Fruit fly (Drosophila melanogaster): ENCODE results near the gene SdhCL.
A peak's percentile ranks its signal among the peaks of the same experiment; 100 is the strongest.

SdhCL gene

dm6 chr3R:11115606-11116005 lies at the start of gene SdhCL:
TSS of gene SdhCL (minus strand) at chr3R:11115706.
- TF ChIP-seq CG17359 (tag; optimal IDR thresholded peaks at IDR 0.05): no peak
- no peak for TF ChIP-seq Myb (GFP tag; optimal IDR thresholded peaks at IDR 0.05)
- TF ChIP-seq CG4404 (GFP tag; IDR thresholded peaks at IDR 0.05): no peak
- no peak for TF ChIP-seq onecut (GFP tag; IDR thresholded peaks at IDR 0.05)

- TF ChIP-seq PHDP (tag; optimal IDR thresholded peaks at IDR 0.05) (no peak), CG14710 (tag; optimal IDR thresholded peaks at IDR 0.05) (no peak), NfI (GFP tag; optimal IDR thresholded peaks at IDR 0.05) (no peak), gro (GFP tag; optimal IDR thresholded peaks at IDR 0.05) (no peak), Usf (GFP tag; optimal IDR thresholded peaks at IDR 0.05) (no peak), Sry-δ (GFP tag; optimal IDR thresholded peaks at IDR 0.05) (no peak), Pdp1 (GFP tag; optimal IDR thresholded peaks at IDR 0.05) (no peak), CG2889 (GFP tag; IDR thresholded peaks at IDR 0.05) (no peak), CG11247 (GFP tag; IDR thresholded peaks at IDR 0.05) (no peak), HLH54F (GFP tag; optimal IDR thresholded peaks at IDR 0.05) (no peak), row (GFP tag; IDR thresholded peaks at IDR 0.05) (no peak), crol (GFP tag; IDR thresholded peaks at IDR 0.05) (no peak), run (tag; optimal IDR thresholded peaks at IDR 0.05) (no peak), CG9876 (GFP tag; optimal IDR thresholded peaks at IDR 0.05) (no peak)
Measured at dm6 chr3R:11160907-11161306, 45.4 kb upstream of the SdhCL start, which contains the start of gene CG4757. TSS of gene CG4757 (plus strand) at chr3R:11161207.

dm6 chr3R:11156858-11157257 lies 41.4 kb upstream of the SdhCL start, which contains the start of gene Ugt302C1:
TSS of gene Ugt302C1 (plus strand) at chr3R:11157098.
- TF ChIP-seq Awh (GFP tag; IDR thresholded peaks at IDR 0.05) (peak; percentile 34; the same call in 1 of the 2 replicates), ham (GFP tag; IDR thresholded peaks at IDR 0.05) (peak; percentile 33; the same call in 1 of the 2 replicates), Jarid2 (GFP tag; optimal IDR thresholded peaks at IDR 0.05) (peak; percentile 92), Pdp1 (GFP tag; optimal IDR thresholded peaks at IDR 0.05) (peak in 1 of 2 experiments; percentile 90), pb (GFP tag; optimal IDR thresholded peaks at IDR 0.05) (peak; percentile 4), cg (GFP tag; optimal IDR thresholded peaks at IDR 0.05) (no peak), kni (GFP tag; optimal IDR thresholded peaks at IDR 0.05) (peak; percentile 71), Sox102F (GFP tag; optimal IDR thresholded peaks at IDR 0.05) (no peak), z (GFP tag; IDR thresholded peaks at IDR 0.05) (peak; percentile 72; the same call in 2 of the 3 replicates), CG9876 (GFP tag; optimal IDR thresholded peaks at IDR 0.05) (no peak), CG13624 (GFP tag; optimal IDR thresholded peaks at IDR 0.05) (peak; percentile 19), CG11456 (GFP tag; IDR thresholded peaks at IDR 0.05) (0 out of 3 replicates have a peak, but pooled peaks have one; percentile 39), Meics (GFP tag; optimal IDR thresholded peaks at IDR 0.05) (peak; percentile 9), CG34224 (GFP tag; IDR thresholded peaks at IDR 0.05; ENCODE audit: partially characterized antibody) (peak; percentile 57; the same call in 2 of the 3 replicates), disco-r (GFP tag; optimal IDR thresholded peaks at IDR 0.05) (no peak), tin (GFP tag; optimal IDR thresholded peaks at IDR 0.05) (no peak), sob (GFP tag; IDR thresholded peaks at IDR 0.05) (peak; percentile 48; the same call in 1 of the 2 replicates), CG10431 (GFP tag; optimal IDR thresholded peaks at IDR 0.05) (no peak), Rfx (GFP tag; IDR thresholded peaks at IDR 0.05) (peak; percentile 61; the same call in 1 of the 2 replicates), HLH4C (GFP tag; IDR thresholded peaks at IDR 0.05; ENCODE audit: partially characterized antibody) (0 out of 3 replicates have a peak, but pooled peaks have one; percentile 46), CG15514 (GFP tag; optimal IDR thresholded peaks at IDR 0.05) (peak; percentile 7), caup (GFP tag; optimal IDR thresholded peaks at IDR 0.05; ENCODE audit: severe bottlenecking) (peak; percentile 35), insv (GFP tag; optimal IDR thresholded peaks at IDR 0.05) (peak in 1 of 2 experiments; percentile 13), CG34376 (GFP tag; optimal IDR thresholded peaks at IDR 0.05) (peak; percentile 73), CG9797 (GFP tag; optimal IDR thresholded peaks at IDR 0.05) (no peak), her (GFP tag; optimal IDR thresholded peaks at IDR 0.05) (no peak), sug (tag; optimal IDR thresholded peaks at IDR 0.05) (peak; percentile 21), Dll (GFP tag; IDR thresholded peaks at IDR 0.05; ENCODE audit: partially characterized antibody) (peak; percentile 44; the same call in 1 of the 4 replicates), CG3281 (GFP tag; optimal IDR thresholded peaks at IDR 0.05) (peak; percentile 37), zen2 (GFP tag; IDR thresholded peaks at IDR 0.05; ENCODE audit: partially characterized antibody) (0 out of 3 replicates have a peak, but pooled peaks have one; percentile 43), CG16779 (GFP tag; IDR thresholded peaks at IDR 0.05) (no peak)

All from whole organism, embryonic.